Worm (Caenorhabditis elegans) whole organism, L3 larva: ENCODE measurements around the gene K06G5.3.

Experiments used
- ZK546.5 ChIP-seq: sonication (generic microtip); optimal IDR thresholded peaks from 2 replicates; lab custom pipeline; 2017; ENCODE audit warnings: missing biosample characterization, missing genetic modification characterization
- ama-1 ChIP-seq: fragments of 150-350 bp; optimal IDR thresholded peaks from 2 replicates; lab custom pipeline; 2018
- ceh-16 ChIP-seq: sonication (generic microtip); optimal IDR thresholded peaks from 2 replicates; lab custom pipeline; 2017; ENCODE audit warnings: missing biosample characterization, missing genetic modification characterization
- ceh-28 ChIP-seq: fragments of 150-350 bp; optimal IDR thresholded peaks from 2 replicates; lab custom pipeline; 2014; ENCODE audit warnings: missing biosample characterization, missing genetic modification reagents, missing genetic modification characterization
- ceh-9 ChIP-seq: sonication (generic microtip); optimal IDR thresholded peaks from 2 replicates; lab custom pipeline; 2018; ENCODE audit warnings: missing biosample characterization, missing genetic modification characterization
- egl-27 ChIP-seq: sonication (generic microtip); optimal IDR thresholded peaks from 4 replicates; lab custom pipeline; 2017; ENCODE audit warnings: missing biosample characterization, missing genetic modification reagents, missing genetic modification characterization
- elt-1 ChIP-seq: fragments of 150-350 bp; optimal IDR thresholded peaks from 2 replicates; lab custom pipeline; 2014; ENCODE audit warnings: missing biosample characterization, missing genetic modification characterization
- elt-2 ChIP-seq: sonication (generic microtip); optimal IDR thresholded peaks from 2 replicates; lab custom pipeline; 2016; ENCODE audit warnings: missing genetic modification reagents, mild to moderate bottlenecking, missing genetic modification characterization, missing compliant biosample characterization
- elt-3 ChIP-seq, 3 experiments: fragments of 150-350 bp in 1 of 3; sonication (generic microtip) in 2 of 3; optimal IDR thresholded peaks; 2 replicates in 2 of 3; 4 replicates in 1 of 3; lab custom pipeline; 2014 to 2017; ENCODE audit warnings: missing biosample characterization in 3 of 3, missing genetic modification characterization in 3 of 3
- fkh-10 ChIP-seq: sonication (generic microtip); optimal IDR thresholded peaks from 2 replicates; lab custom pipeline; 2017; ENCODE audit warnings: missing biosample characterization, missing genetic modification reagents, missing genetic modification characterization
- fkh-2 ChIP-seq: fragments of 150-350 bp; optimal IDR thresholded peaks from 2 replicates; lab custom pipeline; 2014; ENCODE audit warnings: missing biosample characterization, missing genetic modification reagents, missing genetic modification characterization
- fos-1 ChIP-seq: fragments of 150-350 bp; optimal IDR thresholded peaks from 2 replicates; lab custom pipeline; 2014; ENCODE audit warnings: missing biosample characterization, missing genetic modification characterization
- lin-15B ChIP-seq: fragments of 150-350 bp; optimal IDR thresholded peaks from 2 replicates; lab custom pipeline; 2014; ENCODE audit warnings: missing biosample characterization, missing genetic modification characterization
- lin-39 ChIP-seq: fragments of 150-350 bp; optimal IDR thresholded peaks from 2 replicates; lab custom pipeline; 2018; ENCODE audit warnings: missing biosample characterization, missing genetic modification reagents, missing genetic modification characterization
- lsy-12 ChIP-seq: sonication (generic microtip); optimal IDR thresholded peaks from 2 replicates; lab custom pipeline; 2016; ENCODE audit warnings: mild to moderate bottlenecking, missing genetic modification characterization, missing compliant biosample characterization
- mdl-1 ChIP-seq: fragments of 150-350 bp; optimal IDR thresholded peaks from 2 replicates; lab custom pipeline; 2014; ENCODE audit warnings: missing biosample characterization, missing genetic modification characterization
- mml-1 ChIP-seq: fragments of 150-350 bp; sonication (generic microtip); optimal IDR thresholded peaks from 3 replicates; lab custom pipeline; 2014; ENCODE audit warnings: missing biosample characterization, missing genetic modification characterization
- nhr-12 ChIP-seq: fragments of 150-350 bp; optimal IDR thresholded peaks from 2 replicates; lab custom pipeline; 2014; ENCODE audit warnings: missing biosample characterization, missing genetic modification characterization
- nhr-23 ChIP-seq: fragments of 150-350 bp; optimal IDR thresholded peaks from 2 replicates; lab custom pipeline; 2014; ENCODE audit warnings: missing biosample characterization, missing genetic modification reagents, missing genetic modification characterization
- nhr-237 ChIP-seq: fragments of 150-350 bp; optimal IDR thresholded peaks from 2 replicates; lab custom pipeline; 2014; ENCODE audit warnings: missing biosample characterization, missing genetic modification characterization
- nhr-76 ChIP-seq: fragments of 150-350 bp; sonication (generic microtip); optimal IDR thresholded peaks from 5 replicates; lab custom pipeline; 2014; ENCODE audit warnings: missing biosample characterization, missing genetic modification characterization
- pha-4 ChIP-seq: fragments of 150-350 bp; optimal IDR thresholded peaks from 2 replicates; lab custom pipeline; 2014; ENCODE audit warnings: missing biosample characterization, missing genetic modification reagents, missing genetic modification characterization
- pqm-1 ChIP-seq: fragments of 150-350 bp; optimal IDR thresholded peaks from 2 replicates; lab custom pipeline; 2017; ENCODE audit warnings: missing biosample characterization, missing genetic modification characterization, inconsistent platforms
- sea-2 ChIP-seq: fragments of 150-350 bp; sonication (generic microtip); optimal IDR thresholded peaks from 4 replicates; lab custom pipeline; 2014; ENCODE audit warnings: missing biosample characterization, missing genetic modification reagents, missing genetic modification characterization
- skn-1 ChIP-seq: fragments of 150-350 bp; optimal IDR thresholded peaks from 2 replicates; lab custom pipeline; 2014; ENCODE audit warnings: missing biosample characterization, missing genetic modification characterization
- snpc-4 ChIP-seq: fragments of 150-350 bp; optimal IDR thresholded peaks from 2 replicates; lab custom pipeline; 2014; ENCODE audit warnings: missing biosample characterization, missing genetic modification characterization
- tbx-2 ChIP-seq: sonication (generic microtip); optimal IDR thresholded peaks from 2 replicates; lab custom pipeline; 2016; ENCODE audit warnings: mild to moderate bottlenecking, missing genetic modification characterization, missing compliant biosample characterization
- unc-62 ChIP-seq: fragments of 150-350 bp; sonication (generic microtip); optimal IDR thresholded peaks from 4 replicates; lab custom pipeline; 2014; ENCODE audit warnings: missing biosample characterization, missing genetic modification reagents, missing genetic modification characterization
- zag-1 ChIP-seq: fragments of 150-350 bp; optimal IDR thresholded peaks from 2 replicates; lab custom pipeline; 2014; ENCODE audit warnings: missing biosample characterization, missing genetic modification characterization
- ztf-4 ChIP-seq: fragments of 150-350 bp; optimal IDR thresholded peaks from 2 replicates; lab custom pipeline; 2014; ENCODE audit warnings: missing biosample characterization, missing genetic modification characterization

Gene K06G5.3

DNA sequence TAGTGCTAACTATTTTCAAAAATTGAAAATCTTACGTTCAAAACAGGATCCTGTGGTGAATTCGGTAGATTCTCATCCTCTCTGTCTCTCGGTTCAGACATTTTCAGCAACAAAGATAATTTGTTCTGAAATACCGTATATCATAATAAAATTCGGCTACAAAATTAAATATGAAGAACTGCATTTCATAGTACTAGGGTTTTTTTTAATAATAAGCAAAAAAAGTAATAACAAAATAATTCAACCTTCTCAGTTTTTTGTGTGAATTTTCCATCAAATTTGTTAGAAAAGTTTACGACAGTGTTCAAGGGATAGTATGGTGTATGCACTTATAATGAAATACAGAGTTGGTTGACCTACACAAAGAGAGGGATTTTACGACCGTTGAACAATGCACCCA, at the start of gene K06G5.3:
Gene K06G5.3 (minus strand): TSS at position 101 of the 400 bp plus-strand sequence.
- TF ChIP-seq nhr-237 (tag; lab: Kevin White, UChicago) (no peak), sea-2 (no peak), nhr-76 (no peak), lsy-12 (tag; lab: Kevin White, UChicago) (no peak), lin-39 (tag; lab: Kevin White, UChicago) (no peak), elt-3 (tag; optimal IDR thresholded peaks at IDR 0.05; lab: Kevin White, UChicago) (no peak), nhr-12 (no peak), pha-4 (tag; lab: Kevin White, UChicago) (no peak), ceh-9 (no peak)

- TF ChIP-seq ztf-4 (tag; lab: Kevin White, UChicago) = no peak
- TF ChIP-seq lin-39 (tag; lab: Kevin White, UChicago) = no peak
- TF ChIP-seq nhr-12 = no peak
- no peak for TF ChIP-seq zag-1
- no peak for TF ChIP-seq ceh-16 (tag; lab: Kevin White, UChicago)
These were observed 44.7 kb upstream of the K06G5.3 start, which contains the start of gene del-1 for ce11 chrX:14267781-14268180. Gene del-1 (plus strand): TSS chrX:14268081.

DNA sequence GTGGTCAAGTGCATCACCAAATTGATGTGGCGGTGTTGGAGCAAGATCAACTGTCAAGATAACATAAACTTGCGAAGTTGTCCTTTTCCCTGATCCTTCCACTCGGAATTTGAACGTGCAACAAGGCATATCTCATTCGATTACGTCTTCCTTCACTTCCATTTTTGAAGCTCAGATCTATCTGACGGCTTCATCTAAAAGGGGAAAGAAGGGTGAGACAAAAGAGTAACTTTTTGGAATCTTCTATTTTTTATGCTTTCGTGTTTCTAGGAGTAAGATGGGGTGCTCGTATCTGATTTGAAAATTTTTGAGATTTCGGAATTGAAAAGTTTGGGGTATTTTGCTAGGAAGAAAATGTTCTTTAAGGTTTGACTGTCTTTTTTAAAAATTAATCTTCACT, 44.1 kb upstream of the K06G5.3 start:
- no peak for TF ChIP-seq sea-2
- TF ChIP-seq elt-1 (tag; lab: Kevin White, UChicago) = peak; percentile 65
- no peak for TF ChIP-seq nhr-237 (tag; lab: Kevin White, UChicago)
- TF ChIP-seq fos-1 = no peak
- TF ChIP-seq, all 47 proteins: peak for 1

- no peak for TF ChIP-seq snpc-4
- TF ChIP-seq nhr-12 = no peak
- TF ChIP-seq zag-1 = no peak
- TF ChIP-seq mdl-1 (tag; lab: Kevin White, UChicago) = no peak
- TF ChIP-seq elt-3 (tag; optimal IDR thresholded peaks at IDR 0.05; lab: Kevin White, UChicago) = no peak
- TF ChIP-seq ceh-28 (tag; lab: Kevin White, UChicago) = no peak
- no peak for TF ChIP-seq tbx-2 (tag; lab: Kevin White, UChicago)
These were observed 40.4 kb upstream of the K06G5.3 start, which contains the start of gene E02H4.8 for ce11 chrX:14263473-14263872. Gene E02H4.8 (minus strand): TSS chrX:14263573.

- TF ChIP-seq nhr-12 (no peak), lin-15B (no peak), fkh-10 (GFP tag; lab: Kevin White, UChicago) (no peak), snpc-4 (no peak), nhr-76 (no peak), egl-27 (tag; lab: Kevin White, UChicago) (no peak), mml-1 (tag; lab: Kevin White, UChicago) (no peak), lin-39 (tag; lab: Kevin White, UChicago) (no peak), tbx-2 (tag; lab: Kevin White, UChicago) (no peak), ZK546.5 (tag; lab: Kevin White, UChicago) (no peak), mdl-1 (tag; lab: Kevin White, UChicago) (no peak)
These were observed 34.6 kb upstream of the K06G5.3 start, which contains the start of gene E02H4.4 for ce11 chrX:14257661-14258060. Gene E02H4.4 (plus strand): TSS chrX:14257961.

DNA sequence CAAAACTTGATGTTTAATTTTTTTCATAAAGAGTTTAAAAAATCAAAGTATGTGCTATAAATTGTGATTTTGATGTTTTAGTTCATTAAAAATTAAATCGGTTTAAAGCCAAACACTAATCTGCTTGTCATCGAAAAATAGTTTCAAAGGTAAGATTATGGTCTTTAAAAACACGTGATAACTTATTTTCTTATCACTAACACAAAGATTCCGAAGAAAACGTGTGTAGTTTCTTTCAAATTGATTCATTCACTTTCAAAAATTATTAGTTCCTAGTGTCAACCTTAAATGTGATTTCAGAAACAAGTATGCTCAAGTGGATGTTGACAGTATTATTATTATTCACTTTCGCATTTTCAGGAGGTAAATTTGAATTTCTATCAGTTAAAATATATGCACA, 32.9 kb upstream of the K06G5.3 start, which contains the start of gene E02H4.7:
Gene E02H4.7 (plus strand): TSS at position 301 of the 400 bp plus-strand sequence.
- TF ChIP-seq pqm-1 (tag; lab: Kevin White, UChicago) = peak; percentile 12
- no peak for TF ChIP-seq ama-1 (lab: Kevin White, UChicago)
- peak; percentile 36 for TF ChIP-seq elt-2 (tag; lab: Kevin White, UChicago)

DNA sequence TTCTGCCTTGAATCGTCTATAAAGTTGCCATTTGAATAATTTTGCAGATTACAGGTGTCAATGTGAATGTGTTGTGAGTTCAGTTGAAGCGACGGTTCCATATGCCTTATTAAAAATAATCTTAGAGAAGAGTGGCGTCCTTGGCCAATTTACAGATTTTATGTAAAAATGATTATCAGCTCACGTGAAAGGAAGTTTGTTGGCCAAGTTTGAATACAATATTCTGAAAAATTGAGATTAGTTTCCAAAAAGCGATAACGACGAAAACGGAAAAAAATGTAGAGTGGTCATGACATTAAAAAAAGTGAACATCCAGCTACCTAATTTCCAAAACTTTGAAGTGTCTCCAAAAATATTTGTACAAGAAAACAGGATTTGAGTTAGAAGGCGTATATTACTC, 32.0 kb upstream of the K06G5.3 start, which contains the start of gene E02H4.5:
Gene E02H4.5 (minus strand): TSS at position 101 of the 400 bp plus-strand sequence.
- no peak for TF ChIP-seq sea-2
- no peak for TF ChIP-seq zag-1
- no peak for TF ChIP-seq unc-62 (GFP tag; lab: Kevin White, UChicago)
- TF ChIP-seq nhr-237 (tag; lab: Kevin White, UChicago) = no peak
- no peak for TF ChIP-seq ceh-16 (tag; lab: Kevin White, UChicago)
- no peak for TF ChIP-seq tbx-2 (tag; lab: Kevin White, UChicago)
- TF ChIP-seq nhr-23 (tag; lab: Kevin White, UChicago) = no peak
- TF ChIP-seq fkh-2 = no peak
- no peak for TF ChIP-seq nhr-12
- no peak for TF ChIP-seq skn-1 (tag; lab: Kevin White, UChicago)
- TF ChIP-seq, all 47 proteins: peak for 0
